Worm (Caenorhabditis elegans) whole organism, early embryonic: ENCODE data around the gene str-247.

Source experiments
- B0310.2 ChIP-seq: sonication (generic microtip); optimal IDR thresholded peaks from 2 replicates; lab custom pipeline; 2016; ENCODE audit warnings: mild to moderate bottlenecking, missing genetic modification characterization, missing compliant biosample characterization
- aly-1 ChIP-seq: sonication (generic microtip); optimal IDR thresholded peaks from 2 replicates; lab custom pipeline; 2016; ENCODE audit warnings: missing genetic modification characterization, missing compliant biosample characterization
- ama-1 ChIP-seq: fragments of 150-350 bp; optimal IDR thresholded peaks from 2 replicates; lab custom pipeline; 2014
- ceh-13 ChIP-seq: fragments of 200-800 bp; sonication (Bioruptor generic); optimal IDR thresholded peaks from 2 replicates; lab custom pipeline; 2018; ENCODE audit warnings: mild to moderate bottlenecking, missing genetic modification characterization, missing compliant biosample characterization
- ceh-36 ChIP-seq: sonication (generic microtip); optimal IDR thresholded peaks from 2 replicates; lab custom pipeline; 2016; ENCODE audit warnings: missing genetic modification characterization, inconsistent platforms, missing compliant biosample characterization
- ets-7 ChIP-seq: sonication (generic microtip); optimal IDR thresholded peaks from 2 replicates; lab custom pipeline; 2016; ENCODE audit warnings: missing genotype, missing genetic modification characterization, missing compliant biosample characterization
- pes-1 ChIP-seq: fragments of 200-800 bp; sonication (Bioruptor generic); IDR thresholded peaks from 2 replicates; pipeline ENCODE4 v1.3.6; 2022; ENCODE audit warnings: missing genetic modification reagents, missing genetic modification characterization, missing compliant biosample characterization
- sea-1 ChIP-seq: fragments of 200-800 bp; sonication (Bioruptor generic); conservative IDR thresholded peaks from 2 replicates; pipeline ENCODE4 v1.3.6; 2022; ENCODE audit warnings: missing genetic modification characterization, missing compliant biosample characterization
- tbx-11 ChIP-seq: fragments of 200-800 bp; sonication (Bioruptor generic); IDR thresholded peaks from 2 replicates; pipeline ENCODE4 v1.3.6; 2022; ENCODE audit warnings: missing genetic modification characterization, missing compliant biosample characterization
- tra-4 ChIP-seq: sonication (generic microtip); optimal IDR thresholded peaks from 2 replicates; lab custom pipeline; 2017; ENCODE audit warnings: missing genetic modification characterization, missing compliant biosample characterization

ce11 chrV:3912472-3912871, 41.4 kb upstream of the str-247 start, which contains the start of gene srx-68:
- TF ChIP-seq ama-1 (lab: Kevin White, UChicago) (no peak), ceh-36 (no peak), sea-1 (GFP tag; lab: Robert Waterston, UW) (no peak), ets-7 (tag; lab: Kevin White, UChicago) (no peak), aly-1 (tag; lab: Kevin White, UChicago) (no peak), pes-1 (no peak), tra-4 (no peak), ceh-13 (no peak), tbx-11 (GFP tag; lab: Robert Waterston, UW) (no peak), B0310.2 (tag; lab: Kevin White, UChicago) (no peak)
